Worm (Caenorhabditis elegans) whole organism, L3 larva: ENCODE measurements around the gene K09E9.7.

Source experiments
- fkh-10 ChIP-seq: sonication (generic microtip); optimal IDR thresholded peaks from 2 replicates; lab custom pipeline; 2017; ENCODE audit warnings: missing biosample characterization, missing genetic modification reagents, missing genetic modification characterization
- hmg-11 ChIP-seq: sonication (generic microtip); optimal IDR thresholded peaks from 2 replicates; lab custom pipeline; 2016; ENCODE audit warnings: missing genetic modification characterization, missing compliant biosample characterization

- TF ChIP-seq fkh-10 = no peak
- no peak for TF ChIP-seq hmg-11 (tag; lab: Kevin White, UChicago)
Measured at ce11 chrX:15598661-15599384, 41.9 kb upstream of the K09E9.7 start.
